Fruit fly (Drosophila melanogaster) whole organism: ENCODE measurements around the gene Srrm234.

Experiments used
- CG8478 ChIP-seq: fragments of >200 bp; optimal IDR thresholded peaks from 2 replicates; lab custom pipeline; 2018; ENCODE audit warnings: inconsistent platforms
- pan ChIP-seq: fragments of >200 bp; optimal IDR thresholded peaks from 2 replicates; lab custom pipeline; 2017
- psq ChIP-seq: fragments of >200 bp; optimal IDR thresholded peaks from 2 replicates; lab custom pipeline; 2017
- usp ChIP-seq: fragments of >200 bp; optimal IDR thresholded peaks from 2 replicates; lab custom pipeline; 2017; ENCODE audit warnings: missing biosample characterization, missing genetic modification characterization, mixed read lengths

DNA sequence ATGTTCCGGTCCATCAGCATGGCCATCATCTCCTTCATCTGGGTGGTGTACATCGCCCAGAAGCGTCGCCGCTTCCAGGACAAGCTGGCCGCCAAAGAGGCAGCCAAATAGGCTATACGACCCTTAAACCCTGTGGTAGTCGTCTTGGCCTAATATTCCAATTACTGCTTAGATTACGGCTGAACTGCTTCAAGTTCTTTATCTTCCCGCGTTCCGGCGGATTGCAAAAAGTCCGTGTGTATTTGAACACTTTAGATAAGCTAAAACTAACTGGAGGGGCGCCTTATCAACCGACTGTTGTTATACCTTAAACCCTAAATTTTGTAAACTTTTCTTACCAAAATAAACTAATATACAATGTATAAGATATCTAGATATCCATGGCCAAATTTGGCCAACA lies 11.1 kb downstream of the Srrm234 start:
- TF ChIP-seq usp (GFP tag; lab: Kevin White, UChicago) (no peak), psq (lab: Kevin White, UChicago) (no peak), pan (lab: Kevin White, UChicago) (no peak), CG8478 (lab: Kevin White, UChicago) (no peak)
